Fruit fly (Drosophila melanogaster) whole organism, pupa: ENCODE results near the gene CG33286.

ENCODE experiments used
- CG10348 ChIP-seq: fragments of 200-800 bp; sonication (Bioruptor generic); IDR thresholded peaks from 2 replicates; pipeline ENCODE4 v1.3.6; 2022; ENCODE audit warnings: missing biosample characterization, missing genetic modification characterization
- CG12605 ChIP-seq: fragments of 200-800 bp; sonication (Bioruptor generic); IDR thresholded peaks from 2 replicates; pipeline ENCODE4 v1.3.6; 2022; ENCODE audit warnings: missing biosample characterization, missing genetic modification characterization
- CG13204 ChIP-seq: fragments of 200-800 bp; sonication (Bioruptor generic); optimal IDR thresholded peaks from 2 replicates; lab custom pipeline; 2018; ENCODE audit warnings: missing biosample characterization, mild to moderate bottlenecking, missing genetic modification characterization, moderate library complexity
- CG14655 ChIP-seq: fragments of 200-800 bp; sonication (Bioruptor generic); optimal IDR thresholded peaks from 3 replicates; lab custom pipeline; 2017; ENCODE audit warnings: mild to moderate bottlenecking, missing biosample characterization, missing genetic modification reagents, missing genetic modification characterization
- CG15710 ChIP-seq: fragments of 200-800 bp; sonication (Bioruptor generic); optimal IDR thresholded peaks from 2 replicates; lab custom pipeline; 2018; ENCODE audit warnings: missing biosample characterization, mild to moderate bottlenecking, missing genetic modification characterization, moderate library complexity
- CG17806 ChIP-seq: fragments of 200-800 bp; sonication (Bioruptor generic); optimal IDR thresholded peaks from 2 replicates; lab custom pipeline; 2018; ENCODE audit warnings: missing biosample characterization, mild to moderate bottlenecking, missing genetic modification characterization, moderate library complexity
- CG32121 ChIP-seq: fragments of 200-800 bp; sonication (Bioruptor generic); IDR thresholded peaks from 2 replicates; pipeline ENCODE4 v1.3.6; 2022; ENCODE audit warnings: missing biosample characterization, missing genetic modification characterization
- CG34367 ChIP-seq: fragments of 200-800 bp; sonication (Bioruptor generic); optimal IDR thresholded peaks from 2 replicates; lab custom pipeline; 2018; ENCODE audit warnings: missing biosample characterization, mild to moderate bottlenecking, missing genetic modification characterization
- CG4496 ChIP-seq: fragments of 200-800 bp; sonication (Bioruptor generic); IDR thresholded peaks from 3 replicates; pipeline ENCODE4 v1.3.6; 2022; ENCODE audit warnings: missing biosample characterization, missing genetic modification characterization
- CG8159 ChIP-seq: fragments of 200-800 bp; sonication (Bioruptor generic); optimal IDR thresholded peaks from 3 replicates; lab custom pipeline; 2018; ENCODE audit warnings: missing biosample characterization, mild to moderate bottlenecking, missing genetic modification characterization, moderate library complexity
- CG8301 ChIP-seq: fragments of 200-800 bp; sonication (Bioruptor generic); optimal IDR thresholded peaks from 2 replicates; lab custom pipeline; 2018; ENCODE audit warnings: missing biosample characterization, mild to moderate bottlenecking, missing genetic modification characterization
- CG9948 ChIP-seq: fragments of 200-800 bp; sonication (Bioruptor generic); optimal IDR thresholded peaks from 2 replicates; lab custom pipeline; 2018; ENCODE audit warnings: missing biosample characterization, mild to moderate bottlenecking, missing genetic modification characterization, moderate library complexity
- D1 ChIP-seq: fragments of 200-800 bp; sonication (Bioruptor generic); optimal IDR thresholded peaks from 2 replicates; lab custom pipeline; 2018; ENCODE audit warnings: missing biosample characterization, mild to moderate bottlenecking, missing genetic modification characterization, moderate library complexity
- EcR ChIP-seq: fragments of 200-800 bp; sonication (Bioruptor generic); optimal IDR thresholded peaks from 3 replicates; lab custom pipeline; 2019; ENCODE audit warnings: missing biosample characterization, missing genetic modification characterization, mild to moderate bottlenecking, moderate library complexity, missing genetic modification reagents
- Ets98B ChIP-seq: fragments of 200-800 bp; sonication (Bioruptor generic); IDR thresholded peaks from 2 replicates; pipeline ENCODE4 v1.3.6; 2022; ENCODE audit warnings: missing biosample characterization, missing genetic modification characterization
- Pif1A ChIP-seq: fragments of 200-800 bp; sonication (Bioruptor generic); optimal IDR thresholded peaks from 3 replicates; lab custom pipeline; 2016; ENCODE audit warnings: missing biosample characterization, missing genetic modification characterization
- Pif1B ChIP-seq: fragments of 200-800 bp; sonication (Bioruptor generic); optimal IDR thresholded peaks from 3 replicates; lab custom pipeline; 2016; ENCODE audit warnings: missing biosample characterization, missing genetic modification characterization
- Snoo ChIP-seq: fragments of 200-800 bp; sonication (Bioruptor generic); optimal IDR thresholded peaks from 3 replicates; lab custom pipeline; 2017; ENCODE audit warnings: missing biosample characterization, mild to moderate bottlenecking, missing genetic modification characterization, inconsistent platforms
- fd96Ca ChIP-seq: fragments of 200-800 bp; sonication (Bioruptor generic); IDR thresholded peaks from 3 replicates; pipeline ENCODE4 v1.3.6; 2022; ENCODE audit warnings: missing biosample characterization, missing genetic modification characterization
- gl ChIP-seq: fragments of 200-800 bp; sonication (Bioruptor generic); optimal IDR thresholded peaks from 2 replicates; lab custom pipeline; 2018; ENCODE audit warnings: missing biosample characterization, mild to moderate bottlenecking, missing genetic modification characterization
- rn ChIP-seq: fragments of 200-800 bp; sonication (Bioruptor generic); IDR thresholded peaks from 2 replicates; pipeline ENCODE4 v1.3.6; 2022; ENCODE audit warnings: missing biosample characterization, missing genetic modification characterization

CG33286 gene

dm6 chr3L:20951477-20952120 lies 22.9 kb downstream of the CG33286 start:
- TF ChIP-seq CG9948 (tag; lab: Kevin White, UChicago) (peak; percentile 92), CG14655 (GFP tag; lab: Kevin White, UChicago) (peak; percentile 88), CG13204 (peak; percentile 85), EcR (peak; percentile 63), Snoo (peak; percentile 48), CG4496 (GFP tag; lab: Robert Waterston, UW) (peak; percentile 91), Pif1B (GFP tag; lab: Kevin White, UChicago) (peak; percentile 83), CG8301 (peak; percentile 86), Ets98B (GFP tag; lab: Robert Waterston, UW) (peak; percentile 74), CG12605 (GFP tag; lab: Robert Waterston, UW) (peak; percentile 78), CG10348 (no peak), CG17806 (tag; lab: Kevin White, UChicago) (peak; percentile 88), Pif1A (GFP tag; lab: Kevin White, UChicago) (peak; percentile 88), CG34367 (tag; lab: Kevin White, UChicago) (peak; percentile 89), CG32121 (peak; percentile 60; the same call in 1 of the 2 replicates), gl (tag; lab: Kevin White, UChicago) (peak; percentile 76), fd96Ca (GFP tag; lab: Robert Waterston, UW) (peak; percentile 82), CG15710 (peak; percentile 87), rn (0 out of 2 replicates have a peak, but pooled peaks have one; percentile 41), D1 (peak; percentile 77), CG8159 (tag; lab: Kevin White, UChicago) (peak; percentile 89)

- TF ChIP-seq CG13204 (peak; percentile 60), CG8301 (peak; percentile 92), Pif1A (GFP tag; lab: Kevin White, UChicago) (peak; percentile 94), gl (tag; lab: Kevin White, UChicago) (peak; percentile 77), CG9948 (tag; lab: Kevin White, UChicago) (peak; percentile 98), fd96Ca (GFP tag; lab: Robert Waterston, UW) (peak; percentile 82), CG32121 (peak; percentile 40; the same call in 1 of the 2 replicates), CG15710 (peak; percentile 97), Ets98B (GFP tag; lab: Robert Waterston, UW) (peak; percentile 13; the same call in 1 of the 2 replicates), CG4496 (GFP tag; lab: Robert Waterston, UW) (peak; percentile 45; the same call in 2 of the 3 replicates), CG12605 (GFP tag; lab: Robert Waterston, UW) (no peak; the same call in 1 of the 2 replicates), Pif1B (GFP tag; lab: Kevin White, UChicago) (peak; percentile 94), D1 (peak; percentile 93), CG14655 (GFP tag; lab: Kevin White, UChicago) (peak; percentile 97), Snoo (peak; percentile 89), CG8159 (tag; lab: Kevin White, UChicago) (peak; percentile 98), rn (peak; percentile 67), EcR (no peak), CG10348 (no peak), CG17806 (tag; lab: Kevin White, UChicago) (peak; percentile 94), CG34367 (tag; lab: Kevin White, UChicago) (peak; percentile 94)
- TF ChIP-seq, all 21 proteins: peak for 18
Observed at dm6 chr3L:20950520-20951135, 23.9 kb downstream of the CG33286 start.

dm6 chr3L:20950136-20950499 lies 24.4 kb downstream of the CG33286 start:
- TF ChIP-seq Pif1A (GFP tag; lab: Kevin White, UChicago), result peak; percentile 93
- TF ChIP-seq EcR, result no peak
- peak; percentile 95 for TF ChIP-seq CG14655 (GFP tag; lab: Kevin White, UChicago)
- TF ChIP-seq CG4496 (GFP tag; lab: Robert Waterston, UW), result peak; percentile 90
- TF ChIP-seq rn, result peak; percentile 83
- no peak for TF ChIP-seq fd96Ca (GFP tag; lab: Robert Waterston, UW)
- TF ChIP-seq CG13204, result peak; percentile 81
- peak; percentile 80 for TF ChIP-seq CG32121
- peak; percentile 63 for TF ChIP-seq Ets98B (GFP tag; lab: Robert Waterston, UW)
- peak; percentile 37; the same call in 1 of the 2 replicates for TF ChIP-seq CG10348
- peak; percentile 85 for TF ChIP-seq CG12605 (GFP tag; lab: Robert Waterston, UW)
- peak; percentile 99 for TF ChIP-seq CG15710
- peak; percentile 94 for TF ChIP-seq Snoo
- TF ChIP-seq D1, result peak; percentile 94
- peak; percentile 91 for TF ChIP-seq gl (tag; lab: Kevin White, UChicago)
- TF ChIP-seq CG8159 (tag; lab: Kevin White, UChicago), result peak; percentile 99
- peak; percentile 98 for TF ChIP-seq CG17806 (tag; lab: Kevin White, UChicago)
- peak; percentile 97 for TF ChIP-seq CG34367 (tag; lab: Kevin White, UChicago)
- peak; percentile 94 for TF ChIP-seq CG8301
- peak; percentile 99 for TF ChIP-seq CG9948 (tag; lab: Kevin White, UChicago)
- peak; percentile 92 for TF ChIP-seq Pif1B (GFP tag; lab: Kevin White, UChicago)

- no peak for TF ChIP-seq CG17806 (tag; lab: Kevin White, UChicago)
- peak; percentile 57 for TF ChIP-seq Pif1A (GFP tag; lab: Kevin White, UChicago)
- TF ChIP-seq Ets98B (GFP tag; lab: Robert Waterston, UW), result peak; percentile 66; the same call in 1 of the 2 replicates
- no peak for TF ChIP-seq CG9948 (tag; lab: Kevin White, UChicago)
- TF ChIP-seq CG14655 (GFP tag; lab: Kevin White, UChicago), result no peak
- TF ChIP-seq EcR, result no peak
- TF ChIP-seq CG34367 (tag; lab: Kevin White, UChicago), result no peak
- peak; percentile 34 for TF ChIP-seq Pif1B (GFP tag; lab: Kevin White, UChicago)
- TF ChIP-seq fd96Ca (GFP tag; lab: Robert Waterston, UW), result 0 out of 3 replicates have a peak, but pooled peaks have one; percentile 27
- no peak for TF ChIP-seq rn
- peak; percentile 66 for TF ChIP-seq CG12605 (GFP tag; lab: Robert Waterston, UW)
Observed at dm6 chr3L:20949371-20950135, 24.9 kb downstream of the CG33286 start, which contains the start of gene fng. Gene fng, minus strand, starts transcription at chr3L:20949512.
